Fruit fly (Drosophila melanogaster) whole organism, embryonic: ENCODE measurements around the gene Sc2.

ENCODE experiments used
- C15 ChIP-seq: fragments of 200-800 bp; sonication (Bioruptor generic); IDR thresholded peaks from 3 replicates; pipeline ENCODE4 v1.3.6; 2022; ENCODE audit warnings: missing biosample characterization, missing genetic modification characterization
- CG10431 ChIP-seq: fragments of 200-800 bp; sonication (Bioruptor generic); optimal IDR thresholded peaks from 3 replicates; lab custom pipeline; 2018; ENCODE audit warnings: missing biosample characterization, mild to moderate bottlenecking, missing genetic modification characterization
- CG10654 ChIP-seq: fragments of 200-800 bp; sonication (Bioruptor generic); optimal IDR thresholded peaks from 2 replicates; lab custom pipeline; 2016; ENCODE audit warnings: missing biosample characterization, missing genetic modification characterization
- CG11560 ChIP-seq: fragments of 200-800 bp; sonication (Bioruptor generic); IDR thresholded peaks from 3 replicates; pipeline ENCODE4 v1.3.6; 2022; ENCODE audit warnings: missing biosample characterization, missing genetic modification characterization
- CG12236 ChIP-seq: fragments of 200-800 bp; sonication (Bioruptor generic); optimal IDR thresholded peaks from 2 replicates; lab custom pipeline; 2016; ENCODE audit warnings: missing biosample characterization, missing genetic modification characterization
- CG1233 ChIP-seq: fragments of 200-800 bp; sonication (Bioruptor generic); optimal IDR thresholded peaks from 4 replicates; lab custom pipeline; 2018; ENCODE audit warnings: missing biosample characterization, mild to moderate bottlenecking, missing genetic modification characterization
- CG12659 ChIP-seq: fragments of 200-800 bp; sonication (Bioruptor generic); optimal IDR thresholded peaks from 3 replicates; lab custom pipeline; 2017; ENCODE audit warnings: mild to moderate bottlenecking, missing biosample characterization, missing genetic modification reagents, missing genetic modification characterization
- CG14050 ChIP-seq: fragments of 200-800 bp; sonication (Bioruptor generic); IDR thresholded peaks from 3 replicates; pipeline ENCODE4 v1.3.6; 2022; ENCODE audit warnings: missing biosample characterization, missing genetic modification characterization
- CG17912 ChIP-seq: fragments of 200-800 bp; sonication (Bioruptor generic); optimal IDR thresholded peaks from 2 replicates; lab custom pipeline; 2018; ENCODE audit warnings: missing biosample characterization, mild to moderate bottlenecking, missing genetic modification characterization
- CG2116 ChIP-seq: fragments of 200-800 bp; sonication (Bioruptor generic); optimal IDR thresholded peaks from 3 replicates; lab custom pipeline; 2018; ENCODE audit warnings: missing biosample characterization, mild to moderate bottlenecking, missing genetic modification characterization
- CG31388 ChIP-seq: fragments of 200-800 bp; sonication (Bioruptor generic); optimal IDR thresholded peaks from 2 replicates; lab custom pipeline; 2016; ENCODE audit warnings: missing biosample characterization, missing genetic modification characterization
- CG34224 ChIP-seq: fragments of 200-800 bp; sonication (Bioruptor generic); IDR thresholded peaks from 3 replicates; pipeline ENCODE4 v1.3.6; 2022; ENCODE audit warnings: missing biosample characterization, missing genetic modification characterization; ENCODE audit not compliant: partially characterized antibody
- CG3847 ChIP-seq: fragments of 200-800 bp; sonication (Bioruptor generic); IDR thresholded peaks from 2 replicates; pipeline ENCODE4 v1.3.6; 2022; ENCODE audit warnings: missing biosample characterization, missing genetic modification characterization
- CG3995 ChIP-seq: fragments of 200-800 bp; sonication (Bioruptor generic); optimal IDR thresholded peaks from 3 replicates; lab custom pipeline; 2016; ENCODE audit warnings: missing biosample characterization, missing genetic modification characterization
- CG8478 ChIP-seq: fragments of >200 bp; optimal IDR thresholded peaks from 2 replicates; lab custom pipeline; 2018
- CG9437 ChIP-seq: fragments of 200-800 bp; sonication (Bioruptor generic); optimal IDR thresholded peaks from 2 replicates; lab custom pipeline; 2018; ENCODE audit warnings: missing biosample characterization, mild to moderate bottlenecking, missing genetic modification characterization
- CG9797 ChIP-seq: fragments of 200-800 bp; sonication (Bioruptor generic); optimal IDR thresholded peaks from 3 replicates; lab custom pipeline; 2018; ENCODE audit warnings: missing biosample characterization, mild to moderate bottlenecking, missing genetic modification characterization
- ERR ChIP-seq: fragments of 200-800 bp; sonication (Bioruptor generic); optimal IDR thresholded peaks from 2 replicates; lab custom pipeline; 2016; ENCODE audit warnings: missing biosample characterization, missing genetic modification characterization
- Fer3 ChIP-seq: fragments of 200-800 bp; sonication (Bioruptor generic); optimal IDR thresholded peaks from 2 replicates; lab custom pipeline; 2018; ENCODE audit warnings: missing biosample characterization, mild to moderate bottlenecking, missing genetic modification characterization, moderate library complexity
- Lhr ChIP-seq: fragments of 200-800 bp; sonication (Bioruptor generic); optimal IDR thresholded peaks from 3 replicates; lab custom pipeline; 2017; ENCODE audit warnings: mild to moderate bottlenecking, missing biosample characterization, missing genetic modification reagents, missing genetic modification characterization
- Mad ChIP-seq: fragments of 200-800 bp; sonication (Bioruptor generic); optimal IDR thresholded peaks from 2 replicates; lab custom pipeline; 2016; ENCODE audit warnings: missing biosample characterization, missing genetic modification characterization
- Mes4 ChIP-seq: fragments of 200-800 bp; sonication (Bioruptor generic); optimal IDR thresholded peaks from 2 replicates; lab custom pipeline; 2016; ENCODE audit warnings: missing biosample characterization, missing genetic modification characterization
- Ravus ChIP-seq: fragments of 200-800 bp; sonication (Bioruptor generic); IDR thresholded peaks from 2 replicates; pipeline ENCODE4 v1.3.6; 2022; ENCODE audit warnings: missing biosample characterization, missing genetic modification characterization
- Rx ChIP-seq: fragments of 200-800 bp; sonication (Bioruptor generic); IDR thresholded peaks from 2 replicates; pipeline ENCODE4 v1.3.6; 2022; ENCODE audit warnings: missing biosample characterization, missing genetic modification characterization
- Sox100B ChIP-seq: fragments of 200-800 bp; sonication (Bioruptor generic); optimal IDR thresholded peaks from 3 replicates; lab custom pipeline; 2018; ENCODE audit warnings: missing biosample characterization, mild to moderate bottlenecking, missing genetic modification characterization
- Ssrp ChIP-seq: fragments of 200-800 bp; sonication (Bioruptor generic); optimal IDR thresholded peaks from 2 replicates; lab custom pipeline; 2018; ENCODE audit warnings: missing biosample characterization, mild to moderate bottlenecking, missing genetic modification characterization, moderate library complexity
- Stat92E ChIP-seq, 3 experiments: fragments of >200 bp in 2 of 3; fragments of 200-800 bp in 1 of 3; sonication (Bioruptor generic) in 1 of 3; optimal IDR thresholded peaks; 2 replicates each; lab custom pipeline; 2017 to 2019; ENCODE audit warnings: missing biosample characterization in 3 of 3, missing genetic modification characterization in 3 of 3, mild to moderate bottlenecking in 1 of 3, moderate library complexity in 1 of 3
- al ChIP-seq: fragments of 200-800 bp; sonication (Bioruptor generic); IDR thresholded peaks from 2 replicates; pipeline ENCODE4 v1.3.6; 2022; ENCODE audit warnings: missing biosample characterization, missing genetic modification characterization
- bigmax ChIP-seq: fragments of 200-800 bp; sonication (Bioruptor generic); optimal IDR thresholded peaks from 2 replicates; lab custom pipeline; 2018; ENCODE audit warnings: missing biosample characterization, mild to moderate bottlenecking, missing genetic modification characterization
- crp ChIP-seq, 2 experiments: fragments of 200-800 bp; sonication (Bioruptor generic); optimal IDR thresholded peaks; 2 replicates in 1 of 2; 3 replicates in 1 of 2; lab custom pipeline; 2017; ENCODE audit warnings: missing biosample characterization in 2 of 2, missing genetic modification characterization in 2 of 2, mild to moderate bottlenecking in 1 of 2, moderate library complexity in 1 of 2
- da ChIP-seq: fragments of 200-800 bp; sonication (Bioruptor generic); optimal IDR thresholded peaks from 2 replicates; lab custom pipeline; 2016; ENCODE audit warnings: missing biosample characterization, missing genetic modification characterization
- danr ChIP-seq: fragments of 200-800 bp; sonication (Bioruptor generic); IDR thresholded peaks from 2 replicates; pipeline ENCODE4 v1.3.6; 2022; ENCODE audit warnings: missing biosample characterization, missing genetic modification characterization
- dmrt99B ChIP-seq: fragments of 200-800 bp; sonication (Bioruptor generic); optimal IDR thresholded peaks from 2 replicates; lab custom pipeline; 2018; ENCODE audit warnings: missing biosample characterization, mild to moderate bottlenecking, missing genetic modification characterization, moderate library complexity
- fd96Cb ChIP-seq: fragments of 200-800 bp; sonication (Bioruptor generic); optimal IDR thresholded peaks from 2 replicates; lab custom pipeline; 2018; ENCODE audit warnings: missing biosample characterization, mild to moderate bottlenecking, missing genetic modification characterization, moderate library complexity
- gcm2 ChIP-seq: fragments of 200-800 bp; sonication (Bioruptor generic); optimal IDR thresholded peaks from 2 replicates; lab custom pipeline; 2016; ENCODE audit warnings: missing biosample characterization, missing genetic modification characterization
- gsb-n ChIP-seq: fragments of 200-800 bp; sonication (Bioruptor generic); optimal IDR thresholded peaks from 3 replicates; lab custom pipeline; 2018; ENCODE audit warnings: missing biosample characterization, mild to moderate bottlenecking, missing genetic modification characterization
- ham ChIP-seq: fragments of 200-800 bp; sonication (Bioruptor generic); IDR thresholded peaks from 2 replicates; pipeline ENCODE4 v1.3.6; 2022; ENCODE audit warnings: missing biosample characterization, missing genetic modification characterization
- inv ChIP-seq: fragments of 200-800 bp; sonication (Bioruptor generic); IDR thresholded peaks from 2 replicates; pipeline ENCODE4 v1.3.6; 2022; ENCODE audit warnings: missing biosample characterization, missing genetic modification characterization; ENCODE audit not compliant: partially characterized antibody
- jigr1 ChIP-seq: fragments of 200-800 bp; sonication (Bioruptor generic); IDR thresholded peaks from 3 replicates; pipeline ENCODE4 v1.3.6; 2022; ENCODE audit warnings: missing biosample characterization, missing genetic modification characterization
- jing ChIP-seq: fragments of 200-800 bp; sonication (Bioruptor generic); optimal IDR thresholded peaks from 2 replicates; lab custom pipeline; 2018; ENCODE audit warnings: missing biosample characterization, mild to moderate bottlenecking, missing genetic modification characterization
- kay ChIP-seq: fragments of 200-800 bp; sonication (Bioruptor generic); optimal IDR thresholded peaks from 2 replicates; lab custom pipeline; 2016; ENCODE audit warnings: missing biosample characterization, missing genetic modification characterization
- lmd ChIP-seq: fragments of 200-800 bp; sonication (Bioruptor generic); IDR thresholded peaks from 2 replicates; pipeline ENCODE4 v1.3.6; 2022; ENCODE audit warnings: missing biosample characterization, missing genetic modification characterization
- mam ChIP-seq: fragments of 200-800 bp; sonication (Bioruptor generic); optimal IDR thresholded peaks from 3 replicates; lab custom pipeline; 2016; ENCODE audit warnings: missing biosample characterization, missing genetic modification characterization
- peb ChIP-seq: fragments of 200-800 bp; sonication (Bioruptor generic); IDR thresholded peaks from 2 replicates; pipeline ENCODE4 v1.3.6; 2022; ENCODE audit warnings: missing biosample characterization, missing genetic modification characterization
- ssp ChIP-seq: fragments of 200-800 bp; sonication (Bioruptor generic); IDR thresholded peaks from 2 replicates; pipeline ENCODE4 v1.3.6; 2022; ENCODE audit warnings: missing biosample characterization, missing genetic modification characterization
- unc-4 ChIP-seq: fragments of 200-800 bp; sonication (Bioruptor generic); IDR thresholded peaks from 2 replicates; pipeline ENCODE4 v1.3.6; 2022; ENCODE audit warnings: missing biosample characterization, missing genetic modification characterization; ENCODE audit not compliant: partially characterized antibody
- vvl ChIP-seq: fragments of 200-800 bp; sonication (Bioruptor generic); IDR thresholded peaks from 2 replicates; pipeline ENCODE4 v1.3.6; 2022; ENCODE audit warnings: missing biosample characterization, missing genetic modification characterization
- wor ChIP-seq: fragments of 200-800 bp; sonication (Bioruptor generic); IDR thresholded peaks from 2 replicates; pipeline ENCODE4 v1.3.6; 2022; ENCODE audit warnings: missing biosample characterization, missing genetic modification characterization
- zen ChIP-seq: fragments of 200-800 bp; sonication (Bioruptor generic); optimal IDR thresholded peaks from 3 replicates; lab custom pipeline; 2018; ENCODE audit warnings: missing biosample characterization, mild to moderate bottlenecking, missing genetic modification characterization, moderate library complexity
- zfh2 ChIP-seq: fragments of 200-800 bp; sonication (Bioruptor generic); optimal IDR thresholded peaks from 2 replicates; lab custom pipeline; 2016; ENCODE audit warnings: missing biosample characterization, missing genetic modification characterization

Sc2 gene

dm6 chr3L:3902491-3903198 is 647 bp upstream of the Sc2 start, which contains the start of gene Ubi-p63E (continued):
- TF ChIP-seq CG1233 (GFP tag; lab: Kevin White, UChicago), result peak; percentile 27
- TF ChIP-seq CG9437 (GFP tag; lab: Kevin White, UChicago), result peak; percentile 63
- peak; percentile 11 for TF ChIP-seq Lhr
- TF ChIP-seq Fer3 (tag; lab: Kevin White, UChicago), result peak; percentile 60
- no peak for TF ChIP-seq CG31388 (GFP tag; lab: Kevin White, UChicago)
- peak; percentile 51 for TF ChIP-seq CG9797 (GFP tag; lab: Kevin White, UChicago)
- peak; percentile 65 for TF ChIP-seq Sox100B (GFP tag; lab: Kevin White, UChicago)
- TF ChIP-seq dmrt99B, result peak; percentile 64
- no peak for TF ChIP-seq CG8478 (lab: Kevin White, UChicago)
- no peak for TF ChIP-seq ERR (GFP tag; lab: Kevin White, UChicago)
- no peak for TF ChIP-seq vvl
- no peak for TF ChIP-seq da (GFP tag; lab: Kevin White, UChicago)
- no peak for TF ChIP-seq jigr1 (GFP tag; lab: Robert Waterston, UW)
- peak; percentile 64 for TF ChIP-seq fd96Cb (tag; lab: Kevin White, UChicago)
- peak; percentile 33 for TF ChIP-seq CG2116 (GFP tag; lab: Kevin White, UChicago)
- no peak for TF ChIP-seq unc-4
- no peak for TF ChIP-seq danr
- TF ChIP-seq crp (GFP tag; optimal IDR thresholded peaks at IDR 0.05; lab: Kevin White, UChicago), result peak in 1 of 2 experiments; percentile 5
- TF ChIP-seq zen (tag; lab: Kevin White, UChicago), result peak; percentile 9
- no peak for TF ChIP-seq CG34224 (GFP tag; lab: Robert Waterston, UW)
- TF ChIP-seq bigmax (GFP tag; lab: Kevin White, UChicago), result peak; percentile 21
- TF ChIP-seq al (GFP tag; lab: Robert Waterston, UW), result no peak
- TF ChIP-seq kay (GFP tag; lab: Kevin White, UChicago), result no peak
- no peak for TF ChIP-seq lmd (GFP tag; lab: Robert Waterston, UW)
- no peak for TF ChIP-seq wor (GFP tag; lab: Robert Waterston, UW)
- TF ChIP-seq inv, result no peak
- peak; percentile 50 for TF ChIP-seq CG10431 (GFP tag; lab: Kevin White, UChicago)
- TF ChIP-seq CG10654 (GFP tag; lab: Kevin White, UChicago), result peak; percentile 57
- peak; percentile 35 for TF ChIP-seq Mes4 (GFP tag; lab: Kevin White, UChicago)
- TF ChIP-seq mam (GFP tag; lab: Kevin White, UChicago), result peak; percentile 81
- no peak for TF ChIP-seq CG3847 (GFP tag; lab: Robert Waterston, UW)
- no peak for TF ChIP-seq Ravus
- TF ChIP-seq ham (GFP tag; lab: Robert Waterston, UW), result no peak
- TF ChIP-seq CG11560 (tag; lab: Robert Waterston, UW), result no peak
- no peak for TF ChIP-seq ssp (GFP tag; lab: Robert Waterston, UW)
- peak; percentile 11 for TF ChIP-seq jing
- peak; percentile 43 for TF ChIP-seq CG12659
- TF ChIP-seq peb (GFP tag; lab: Robert Waterston, UW), result no peak
- no peak for TF ChIP-seq C15 (GFP tag; lab: Robert Waterston, UW)
- no peak for TF ChIP-seq CG3995 (GFP tag; lab: Kevin White, UChicago)
- peak in 1 of 3 experiments; percentile 50 for TF ChIP-seq Stat92E (GFP tag; optimal IDR thresholded peaks at IDR 0.05; lab: Kevin White, UChicago)
- TF ChIP-seq CG14050 (GFP tag; lab: Robert Waterston, UW), result no peak
- peak; percentile 88 for TF ChIP-seq CG17912 (GFP tag; lab: Kevin White, UChicago)
- peak; percentile 61 for TF ChIP-seq CG12236 (GFP tag; lab: Kevin White, UChicago)
- peak; percentile 28 for TF ChIP-seq Ssrp (tag; lab: Kevin White, UChicago)
- TF ChIP-seq Rx (GFP tag; lab: Robert Waterston, UW), result no peak
- TF ChIP-seq zfh2 (GFP tag; lab: Kevin White, UChicago), result peak; percentile 50
- peak; percentile 50 for TF ChIP-seq gsb-n (tag; lab: Kevin White, UChicago)
- TF ChIP-seq Mad (GFP tag; lab: Kevin White, UChicago), result peak; percentile 54
- TF ChIP-seq gcm2 (GFP tag; lab: Kevin White, UChicago), result no peak
